Fruit fly (Drosophila melanogaster): ENCODE measurements around the gene CG16721.

DNA sequence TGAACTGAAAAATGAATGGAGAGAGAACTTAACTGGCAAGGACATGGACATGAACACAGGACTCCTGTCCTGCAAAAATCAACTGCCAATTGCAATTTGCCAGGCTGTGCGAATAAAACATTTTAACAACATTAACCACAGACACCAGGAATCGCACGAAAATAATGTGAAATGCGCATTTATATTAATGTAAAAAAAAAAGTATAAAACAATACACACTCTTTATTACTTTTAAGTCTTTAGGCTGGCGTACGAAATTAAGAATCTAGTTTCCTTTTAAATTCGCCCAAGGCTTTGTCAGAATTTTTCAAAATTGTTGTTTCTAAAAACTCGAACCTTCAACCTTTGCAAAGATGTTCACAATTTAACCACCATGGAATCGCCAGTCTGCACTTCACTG is 34.7 kb upstream of the CG16721 start, which contains the start of gene CG12729:
- TF ChIP-seq CG8290 (GFP tag; optimal IDR thresholded peaks at IDR 0.05), result no peak
- no peak for TF ChIP-seq CG8290 (tag; optimal IDR thresholded peaks at IDR 0.05)
- no peak for TF ChIP-seq CG7963 (GFP tag; IDR thresholded peaks at IDR 0.05; ENCODE audit: partially characterized antibody)
- TF ChIP-seq kay (GFP tag; optimal IDR thresholded peaks at IDR 0.05), result no peak
- TF ChIP-seq gsb-n (tag; optimal IDR thresholded peaks at IDR 0.05), result no peak
- TF ChIP-seq CG13287 (GFP tag; IDR thresholded peaks at IDR 0.05; ENCODE audit: partially characterized antibody), result no peak
- TF ChIP-seq Lim3 (GFP tag; IDR thresholded peaks at IDR 0.05), result no peak
- TF ChIP-seq klu (GFP tag; IDR thresholded peaks at IDR 0.05), result no peak
- TF ChIP-seq Hey (tag; optimal IDR thresholded peaks at IDR 0.05), result no peak
- no peak for TF ChIP-seq CG15696 (tag; optimal IDR thresholded peaks at IDR 0.05)
- no peak for TF ChIP-seq Lpt (GFP tag; optimal IDR thresholded peaks at IDR 0.05)
- TF ChIP-seq CG4424 (GFP tag; optimal IDR thresholded peaks at IDR 0.05), result no peak
